Worm (Caenorhabditis elegans): Measurements from ENCODE around the gene srsx-32.

- no peak for TF ChIP-seq F57A8.1 (GFP tag; optimal IDR thresholded peaks at IDR 0.05)
- no peak for TF ChIP-seq madf-3 (GFP tag; IDR thresholded peaks at IDR 0.05)
- TF ChIP-seq ztf-18 (tag; optimal IDR thresholded peaks at IDR 0.05) = no peak
- TF ChIP-seq rpc-1 (optimal IDR thresholded peaks at IDR 0.05) = no peak
- no peak for TF ChIP-seq rpc-1 (tag; optimal IDR thresholded peaks at IDR 0.05)
- no peak for TF ChIP-seq K12H6.12 (tag; optimal IDR thresholded peaks at IDR 0.05)
- no peak for TF ChIP-seq snpc-1.3 (tag; optimal IDR thresholded peaks at IDR 0.05; ENCODE audit: insufficient read depth)
- TF ChIP-seq dpl-1 (GFP tag; optimal IDR thresholded peaks at IDR 0.05) = no peak
- TF ChIP-seq zim-3 (tag; optimal IDR thresholded peaks at IDR 0.05) = no peak
- no peak for TF ChIP-seq lag-1 (GFP tag; IDR thresholded peaks at IDR 0.05)
Observed at ce11 chrV:7047512-7047911, 30.4 kb downstream of the srsx-32 start, which contains the start of gene F20A1.8.
